Fruit fly (Drosophila melanogaster) whole organism: Measurements from ENCODE around the gene CG6770.

Experiments used
- EcR ChIP-seq, 2 experiments: fragments of >200 bp; optimal IDR thresholded peaks; 2 replicates each; lab custom pipeline; 2017; ENCODE audit warnings: missing biosample characterization in 2 of 2, missing genetic modification characterization in 2 of 2, missing genetic modification reagents in 2 of 2
- pan ChIP-seq: fragments of >200 bp; optimal IDR thresholded peaks from 2 replicates; lab custom pipeline; 2017

DNA sequence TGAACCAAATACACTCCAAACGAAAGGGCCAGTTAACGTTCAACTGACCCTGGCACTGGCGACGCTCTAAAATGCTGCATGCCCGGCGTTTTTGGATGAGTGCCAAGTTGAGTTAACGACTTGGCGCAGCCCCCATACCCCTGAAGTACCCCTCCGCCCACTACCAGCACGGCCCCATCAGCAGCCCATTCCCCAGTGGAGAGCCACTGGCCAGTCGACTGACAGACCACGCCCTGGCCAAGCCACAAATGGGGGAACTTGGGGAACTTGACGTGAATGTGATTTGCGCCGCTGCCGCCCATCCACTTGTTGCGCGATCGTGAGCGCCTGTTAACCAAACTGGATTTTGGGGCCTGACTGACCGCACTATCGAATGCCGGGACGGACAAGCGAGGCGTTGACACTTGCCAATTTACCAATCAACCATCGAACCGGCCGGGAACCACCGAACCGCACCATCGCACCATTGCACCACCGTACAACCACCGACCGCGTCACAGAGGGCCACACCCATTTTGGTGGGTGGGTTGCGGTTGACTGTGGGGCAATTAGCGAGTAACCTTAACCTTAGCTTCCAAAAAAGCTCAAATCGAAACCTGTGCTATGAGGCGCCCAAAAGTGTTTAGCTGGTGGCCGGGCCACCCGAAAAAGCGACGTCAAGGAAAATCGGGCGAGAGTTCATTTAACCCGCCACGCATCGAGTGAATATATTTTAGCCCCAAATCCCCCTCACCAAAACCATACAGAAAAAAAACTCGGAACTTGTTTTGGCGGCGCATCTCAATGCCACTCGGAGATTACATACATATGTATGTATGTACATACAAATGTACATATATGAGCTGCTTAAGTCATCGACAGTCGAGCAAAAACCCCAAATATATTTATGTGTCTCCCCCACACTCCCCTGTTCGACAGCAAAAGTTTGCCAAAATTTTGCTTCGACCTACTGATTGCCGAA, 40.2 kb downstream of the CG6770 start:
- TF ChIP-seq pan (lab: Kevin White, UChicago) (no peak), EcR (GFP tag; optimal IDR thresholded peaks at IDR 0.05; lab: Kevin White, UChicago) (peak; percentile 81 to 82)
